Worm (Caenorhabditis elegans) whole organism, late embryonic: Measurements from ENCODE around the gene F35G2.1.

Source experiments
- F13H6.1 ChIP-seq: sonication (generic microtip); optimal IDR thresholded peaks from 2 replicates; lab custom pipeline; 2016; ENCODE audit warnings: missing genetic modification characterization, missing compliant biosample characterization
- ama-1 ChIP-seq: fragments of 150-350 bp; optimal IDR thresholded peaks from 2 replicates; lab custom pipeline; 2014
- ceh-18 ChIP-seq: sonication (generic microtip); optimal IDR thresholded peaks from 2 replicates; lab custom pipeline; 2016; ENCODE audit warnings: missing genetic modification characterization, missing compliant biosample characterization
- ceh-2 ChIP-seq: sonication (generic microtip); optimal IDR thresholded peaks from 2 replicates; lab custom pipeline; 2016; ENCODE audit warnings: missing genotype, missing genetic modification characterization, missing compliant biosample characterization
- ceh-9 ChIP-seq: sonication (generic microtip); optimal IDR thresholded peaks from 2 replicates; lab custom pipeline; 2016; ENCODE audit warnings: mild to moderate bottlenecking, missing genetic modification characterization, inconsistent platforms, missing compliant biosample characterization
- elt-2 ChIP-seq: sonication (generic microtip); optimal IDR thresholded peaks from 2 replicates; lab custom pipeline; 2016; ENCODE audit warnings: missing genetic modification reagents, missing genetic modification characterization, missing compliant biosample characterization
- lim-6 ChIP-seq: sonication (generic microtip); optimal IDR thresholded peaks from 2 replicates; lab custom pipeline; 2016; ENCODE audit warnings: missing genetic modification characterization, missing compliant biosample characterization
- nfya-1 ChIP-seq: sonication (generic microtip); optimal IDR thresholded peaks from 2 replicates; lab custom pipeline; 2017; ENCODE audit warnings: missing genetic modification characterization, mild to moderate bottlenecking, missing compliant biosample characterization, antibody characterized with exemption, moderate library complexity
- nhr-11 ChIP-seq: fragments of 150-350 bp; optimal IDR thresholded peaks from 2 replicates; lab custom pipeline; 2014; ENCODE audit warnings: missing biosample characterization, missing genetic modification characterization
- pag-3 ChIP-seq: sonication (generic microtip); optimal IDR thresholded peaks from 2 replicates; lab custom pipeline; 2016; ENCODE audit warnings: missing compliant biosample characterization, missing genetic modification characterization, borderline replicate concordance
- unc-3 ChIP-seq, 2 experiments: fragments of 200-800 bp in 1 of 2; sonication (Bioruptor generic) in 1 of 2; sonication (generic microtip) in 1 of 2; conservative IDR thresholded peaks in 1 of 2; optimal IDR thresholded peaks in 1 of 2; 2 replicates each; pipeline versions ENCODE4 v1.3.6 to Lab custom; 2016 to 2022; ENCODE audit warnings: missing compliant biosample characterization in 2 of 2, missing genetic modification characterization in 2 of 2, missing genetic modification reagents in 1 of 2

DNA sequence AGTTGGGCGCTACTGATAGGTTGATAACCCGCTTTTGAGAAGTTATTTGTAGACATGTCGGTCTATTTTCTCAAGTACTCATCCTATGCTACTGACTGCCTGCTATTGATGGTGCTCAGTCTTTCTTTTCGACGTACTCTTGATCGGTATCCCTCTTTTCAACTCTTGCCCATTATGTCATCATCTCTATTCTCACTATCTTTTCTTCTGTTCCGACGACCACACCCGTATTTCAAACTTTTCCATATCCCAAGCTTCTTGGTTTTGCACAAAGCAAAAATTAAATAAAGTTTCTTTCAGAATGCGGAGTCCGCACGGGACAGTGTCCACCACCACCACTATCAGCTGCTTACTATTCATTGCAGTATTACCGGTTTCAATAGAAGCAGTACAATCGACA, at the start of gene F35G2.1:
- TF ChIP-seq ceh-18: no peak
- TF ChIP-seq ama-1 (lab: Kevin White, UChicago): no peak
- no peak for TF ChIP-seq ceh-9 (tag; lab: Kevin White, UChicago)
- TF ChIP-seq nfya-1 (tag; lab: Kevin White, UChicago): no peak
- TF ChIP-seq elt-2: no peak
- no peak for TF ChIP-seq ceh-2 (tag; lab: Kevin White, UChicago)
- TF ChIP-seq nhr-11 (tag; lab: Kevin White, UChicago): no peak
- TF ChIP-seq lim-6 (tag; lab: Kevin White, UChicago): no peak
- TF ChIP-seq F13H6.1 (tag; lab: Kevin White, UChicago): no peak
- no peak for TF ChIP-seq unc-3 (GFP tag; conservative IDR thresholded peaks at IDR 0.05; lab: Robert Waterston, UW)
- TF ChIP-seq unc-3 (tag; optimal IDR thresholded peaks at IDR 0.05; lab: Kevin White, UChicago): no peak
- no peak for TF ChIP-seq pag-3 (tag; lab: Kevin White, UChicago)
